Fruit fly (Drosophila melanogaster) whole organism, wandering third instar larva: ENCODE data around the gene CG15547.

ENCODE experiments used
- Dfd ChIP-seq: fragments of >200 bp; optimal IDR thresholded peaks from 2 replicates; lab custom pipeline; 2017; ENCODE audit warnings: missing biosample characterization, missing genetic modification characterization
- Hr83 ChIP-seq: fragments of 200-300 bp; sonication (Bioruptor generic); optimal IDR thresholded peaks from 2 replicates; lab custom pipeline; 2016; ENCODE audit warnings: missing biosample characterization, mild to moderate bottlenecking, missing genetic modification characterization, moderate library complexity; ENCODE audit not compliant: poor library complexity, severe bottlenecking
- OdsH ChIP-seq: fragments of 200-800 bp; sonication (Bioruptor generic); optimal IDR thresholded peaks from 2 replicates; lab custom pipeline; 2016; ENCODE audit warnings: missing biosample characterization, mild to moderate bottlenecking, missing genetic modification characterization
- Vsx2 ChIP-seq: fragments of 200-300, 225-300 bp; sonication (Bioruptor generic); optimal IDR thresholded peaks from 2 replicates; lab custom pipeline; 2018; ENCODE audit warnings: missing biosample characterization, missing genetic modification characterization; ENCODE audit not compliant: partially characterized antibody
- psq ChIP-seq: fragments of 200-800 bp; sonication (Bioruptor generic); optimal IDR thresholded peaks from 3 replicates; lab custom pipeline; 2017; ENCODE audit warnings: missing biosample characterization, mild to moderate bottlenecking, missing genetic modification characterization, moderate library complexity

dm6 chr3R:30926033-30926432, 42.7 kb upstream of the CG15547 start:
- TF ChIP-seq Hr83 (GFP tag; lab: Kevin White, UChicago) (no peak), Vsx2 (GFP tag; lab: Kevin White, UChicago) (no peak), Dfd (GFP tag; lab: Kevin White, UChicago) (no peak), OdsH (no peak), psq (no peak)
